Worm (Caenorhabditis elegans): Measurements from ENCODE around the gene C01G5.25.

DNA sequence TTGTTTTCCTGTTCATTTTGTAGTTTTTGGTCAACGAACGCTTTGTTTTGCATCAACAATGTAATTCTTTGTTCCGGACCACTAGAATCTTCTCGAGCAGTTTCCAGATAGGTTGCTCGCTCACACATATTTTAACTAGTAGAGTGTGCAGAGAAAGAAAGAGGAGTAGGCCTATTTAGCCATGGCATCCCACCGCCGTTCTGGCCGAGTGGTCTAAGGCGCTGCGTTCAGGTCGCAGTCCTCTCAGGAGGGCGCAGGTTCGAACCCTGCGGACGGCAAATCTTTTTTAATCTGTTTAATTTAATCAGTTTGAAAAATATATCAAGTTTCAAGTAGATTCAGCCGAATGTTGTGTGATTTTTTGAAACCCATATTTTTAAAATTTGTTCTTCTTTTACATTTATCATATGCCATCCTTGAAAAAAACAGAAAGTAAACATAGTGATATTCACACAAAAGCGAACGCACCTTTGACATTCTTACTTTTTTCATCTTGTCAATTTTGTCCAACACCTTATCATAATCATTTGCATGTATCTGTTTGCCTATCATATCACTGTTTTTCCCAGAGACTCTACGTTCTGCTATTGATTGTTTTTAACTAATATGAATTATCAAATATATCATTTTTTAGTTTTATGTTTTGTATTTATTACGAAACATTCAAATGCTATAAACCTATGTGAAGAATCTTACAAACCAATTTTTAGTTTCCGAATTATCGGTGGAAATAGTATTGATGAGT lies 15.3 kb downstream of the C01G5.25 start, which contains the start of gene try-3:
- TF ChIP-seq nhr-25 (tag; optimal IDR thresholded peaks at IDR 0.05) (no peak), lin-39 (tag; optimal IDR thresholded peaks at IDR 0.05) (peak; percentile 88), ztf-4 (tag; optimal IDR thresholded peaks at IDR 0.05) (no peak), nhr-76 (tag; optimal IDR thresholded peaks at IDR 0.05) (no peak), nhr-28 (tag; optimal IDR thresholded peaks at IDR 0.05) (no peak), egl-5 (tag; optimal IDR thresholded peaks at IDR 0.05) (no peak)
